Worm (Caenorhabditis elegans) whole organism, L2 larva: ENCODE measurements around the gene srt-29.

Experiments
- R02D3.7 ChIP-seq: fragments of 150-350 bp; optimal IDR thresholded peaks from 2 replicates; lab custom pipeline; 2014; ENCODE audit warnings: missing biosample characterization, missing genetic modification characterization
- Y55F3AM.14 ChIP-seq: fragments of 200-800 bp; sonication (Bioruptor generic); optimal IDR thresholded peaks from 2 replicates; lab custom pipeline; 2018; ENCODE audit warnings: mild to moderate bottlenecking, missing genetic modification characterization, missing compliant biosample characterization
- ZK546.5 ChIP-seq: sonication (generic microtip); optimal IDR thresholded peaks from 2 replicates; lab custom pipeline; 2017; ENCODE audit warnings: missing biosample characterization, missing genetic modification characterization
- alr-1 ChIP-seq: fragments of 150-350 bp; optimal IDR thresholded peaks from 2 replicates; lab custom pipeline; 2014; ENCODE audit warnings: missing biosample characterization, missing genetic modification characterization
- aly-2 ChIP-seq: fragments of 150-350 bp; optimal IDR thresholded peaks from 2 replicates; lab custom pipeline; 2014; ENCODE audit warnings: missing biosample characterization, missing genetic modification characterization
- ama-1 ChIP-seq: fragments of 150-350 bp; optimal IDR thresholded peaks from 2 replicates; lab custom pipeline; 2018; ENCODE audit warnings: inconsistent platforms
- ceh-82 ChIP-seq: fragments of 150-350 bp; optimal IDR thresholded peaks from 2 replicates; lab custom pipeline; 2014; ENCODE audit warnings: missing biosample characterization, missing genetic modification characterization
- crh-2 ChIP-seq: sonication (generic microtip); optimal IDR thresholded peaks from 2 replicates; lab custom pipeline; 2017; ENCODE audit warnings: missing biosample characterization, missing genetic modification characterization
- dmd-4 ChIP-seq: sonication (generic microtip); optimal IDR thresholded peaks from 2 replicates; lab custom pipeline; 2017; ENCODE audit warnings: missing biosample characterization, missing genetic modification characterization
- egl-27 ChIP-seq: sonication (generic microtip); optimal IDR thresholded peaks from 3 replicates; lab custom pipeline; 2017; ENCODE audit warnings: missing biosample characterization, missing genetic modification reagents, missing genetic modification characterization
- elt-1 ChIP-seq: fragments of 150-350 bp; optimal IDR thresholded peaks from 2 replicates; lab custom pipeline; 2014; ENCODE audit warnings: missing biosample characterization, missing genetic modification characterization
- elt-3 ChIP-seq: sonication (generic microtip); optimal IDR thresholded peaks from 2 replicates; lab custom pipeline; 2017; ENCODE audit warnings: missing biosample characterization, missing genetic modification characterization
- fos-1 ChIP-seq: fragments of 150-350 bp; optimal IDR thresholded peaks from 2 replicates; lab custom pipeline; 2014; ENCODE audit warnings: missing biosample characterization, missing genetic modification characterization
- lin-11 ChIP-seq: fragments of 150-350 bp; sonication (generic microtip); optimal IDR thresholded peaks from 2 replicates; lab custom pipeline; 2014; ENCODE audit warnings: missing biosample characterization, missing genetic modification characterization, inconsistent platforms, mixed read lengths
- lin-13 ChIP-seq: fragments of 150-350 bp; optimal IDR thresholded peaks from 2 replicates; lab custom pipeline; 2014; ENCODE audit warnings: missing biosample characterization, missing genetic modification reagents, missing genetic modification characterization
- lin-39 ChIP-seq: fragments of 150-350 bp; optimal IDR thresholded peaks from 2 replicates; lab custom pipeline; 2014; ENCODE audit warnings: missing biosample characterization, missing genetic modification reagents, missing genetic modification characterization
- lsy-2 ChIP-seq, 2 experiments: fragments of 150-350 bp in 1 of 2; sonication (generic microtip) in 1 of 2; optimal IDR thresholded peaks; 2 replicates each; lab custom pipeline; 2014 to 2017; ENCODE audit warnings: missing biosample characterization in 2 of 2, missing genetic modification characterization in 2 of 2
- mab-5 ChIP-seq: fragments of 150-350 bp; optimal IDR thresholded peaks from 2 replicates; lab custom pipeline; 2014; ENCODE audit warnings: missing biosample characterization, missing genetic modification characterization
- mbf-1 ChIP-seq: sonication (generic microtip); optimal IDR thresholded peaks from 2 replicates; lab custom pipeline; 2017; ENCODE audit warnings: missing biosample characterization, missing genetic modification characterization
- mdl-1 ChIP-seq, 2 experiments: fragments of 150-350 bp in 1 of 2; sonication (generic microtip) in 1 of 2; optimal IDR thresholded peaks; 2 replicates each; lab custom pipeline; 2017; ENCODE audit warnings: missing biosample characterization in 2 of 2, missing genetic modification characterization in 2 of 2
- nhr-10 ChIP-seq: sonication (generic microtip); optimal IDR thresholded peaks from 2 replicates; lab custom pipeline; 2017; ENCODE audit warnings: missing biosample characterization, missing genetic modification characterization
- nhr-11 ChIP-seq: fragments of 150-350 bp; optimal IDR thresholded peaks from 2 replicates; lab custom pipeline; 2014; ENCODE audit warnings: missing biosample characterization, missing genetic modification characterization
- nhr-12 ChIP-seq: fragments of 150-350 bp; optimal IDR thresholded peaks from 2 replicates; lab custom pipeline; 2014; ENCODE audit warnings: missing biosample characterization, missing genetic modification characterization
- nhr-129 ChIP-seq: fragments of 150-350 bp; optimal IDR thresholded peaks from 2 replicates; lab custom pipeline; 2014; ENCODE audit warnings: missing biosample characterization, missing genetic modification characterization
- nhr-23 ChIP-seq: fragments of 150-350 bp; optimal IDR thresholded peaks from 2 replicates; lab custom pipeline; 2014; ENCODE audit warnings: missing biosample characterization, missing genetic modification reagents, missing genetic modification characterization
- nhr-237 ChIP-seq: fragments of 150-350 bp; optimal IDR thresholded peaks from 2 replicates; lab custom pipeline; 2014; ENCODE audit warnings: missing biosample characterization, missing genetic modification characterization
- nhr-25 ChIP-seq: fragments of 150-350 bp; sonication (generic microtip); optimal IDR thresholded peaks from 3 replicates; lab custom pipeline; 2014; ENCODE audit warnings: missing biosample characterization, missing genetic modification characterization
- nhr-6 ChIP-seq: fragments of 150-350 bp; optimal IDR thresholded peaks from 2 replicates; lab custom pipeline; 2014; ENCODE audit warnings: missing biosample characterization, missing genetic modification characterization
- sem-4 ChIP-seq: fragments of 150-350 bp; optimal IDR thresholded peaks from 2 replicates; lab custom pipeline; 2014; ENCODE audit warnings: missing biosample characterization, missing genetic modification reagents, missing genetic modification characterization
- skn-1 ChIP-seq: sonication (generic microtip); optimal IDR thresholded peaks from 2 replicates; lab custom pipeline; 2017; ENCODE audit warnings: missing biosample characterization, missing genetic modification characterization
- sma-3 ChIP-seq: sonication (generic microtip); optimal IDR thresholded peaks from 2 replicates; lab custom pipeline; 2016; ENCODE audit warnings: missing genetic modification reagents, missing genetic modification characterization, missing compliant biosample characterization
- sma-9 ChIP-seq, 2 experiments: fragments of 150-350 bp in 1 of 2; sonication (generic microtip) in 1 of 2; optimal IDR thresholded peaks; 2 replicates each; lab custom pipeline; 2014 to 2016; ENCODE audit warnings: missing genetic modification characterization in 2 of 2, mild to moderate bottlenecking in 1 of 2, missing biosample characterization in 1 of 2, missing compliant biosample characterization in 1 of 2, missing genetic modification reagents in 1 of 2, moderate library complexity in 1 of 2
- snpc-4 ChIP-seq: fragments of 150-350 bp; optimal IDR thresholded peaks from 2 replicates; lab custom pipeline; 2014; ENCODE audit warnings: missing biosample characterization, missing genetic modification characterization
- unc-39 ChIP-seq: fragments of 150-350 bp; optimal IDR thresholded peaks from 2 replicates; lab custom pipeline; 2014; ENCODE audit warnings: missing biosample characterization, missing genetic modification characterization
- unc-62 ChIP-seq: fragments of 150-350 bp; optimal IDR thresholded peaks from 2 replicates; lab custom pipeline; 2014; ENCODE audit warnings: missing biosample characterization, missing genetic modification reagents, missing genetic modification characterization
- zag-1 ChIP-seq: fragments of 150-350 bp; optimal IDR thresholded peaks from 2 replicates; lab custom pipeline; 2014; ENCODE audit warnings: missing biosample characterization, missing genetic modification characterization
- ztf-1 ChIP-seq: fragments of 200-800 bp; sonication (Bioruptor generic); conservative IDR thresholded peaks from 2 replicates; pipeline ENCODE4 v1.3.6; 2022; ENCODE audit warnings: missing genetic modification characterization, missing compliant biosample characterization
- ztf-11 ChIP-seq: sonication (generic microtip); optimal IDR thresholded peaks from 2 replicates; lab custom pipeline; 2017; ENCODE audit warnings: missing biosample characterization, missing genetic modification characterization
- ztf-4 ChIP-seq: fragments of 150-350 bp; optimal IDR thresholded peaks from 2 replicates; lab custom pipeline; 2014; ENCODE audit warnings: missing biosample characterization, missing genetic modification characterization

Gene srt-29

DNA sequence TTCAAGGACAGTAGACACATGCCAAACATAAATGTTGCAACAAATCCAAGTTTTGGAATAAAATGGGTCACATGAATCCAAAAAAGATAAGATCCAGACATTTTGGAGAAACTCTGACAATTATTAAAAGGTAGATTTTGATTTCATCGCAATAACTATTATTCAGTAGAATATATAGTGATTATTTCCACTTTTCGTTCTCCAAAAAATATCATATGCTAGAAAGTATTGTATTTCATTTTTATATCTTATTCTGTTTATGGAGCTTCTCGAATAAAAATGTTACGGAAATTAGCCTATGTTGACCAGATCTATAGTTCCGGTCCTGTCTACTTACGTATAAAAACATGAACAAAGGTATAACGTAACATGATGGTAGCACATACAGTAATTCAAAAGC is 8.2 kb upstream of the srt-29 start, which contains the start of gene str-13:
str-13 (minus strand) TSS at position 101 of the 400 bp plus-strand sequence.
- TF ChIP-seq Y55F3AM.14 (GFP tag; lab: Kevin White, UChicago), result no peak
- no peak for TF ChIP-seq lin-11
- no peak for TF ChIP-seq lin-39 (tag; lab: Kevin White, UChicago)
- no peak for TF ChIP-seq egl-27 (tag; lab: Kevin White, UChicago)
- TF ChIP-seq snpc-4 (tag; lab: Kevin White, UChicago), result no peak
- no peak for TF ChIP-seq elt-1 (tag; lab: Kevin White, UChicago)
- no peak for TF ChIP-seq elt-3 (tag; lab: Kevin White, UChicago)

DNA sequence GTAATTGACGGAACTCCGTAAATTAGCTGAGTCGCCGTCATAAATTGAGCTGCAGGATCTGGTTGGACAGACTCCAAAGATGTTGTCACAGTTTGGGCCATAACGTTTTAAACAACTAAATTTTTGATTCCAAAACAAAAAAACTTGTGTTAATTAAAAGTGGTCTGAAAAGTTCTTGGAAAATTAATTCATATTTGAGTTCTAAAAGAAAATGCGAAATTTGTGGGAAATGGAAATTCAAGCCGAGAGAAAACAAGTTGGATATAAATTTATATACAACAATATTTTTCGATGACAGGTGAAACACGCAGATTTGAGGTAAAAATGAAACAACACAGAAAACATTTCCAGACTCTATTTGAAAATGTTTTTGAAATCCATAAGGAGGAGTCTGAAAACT is 6.3 kb upstream of the srt-29 start, which contains the start of gene srg-59:
srg-59 (minus strand) TSS at position 101 of the 400 bp plus-strand sequence.
- TF ChIP-seq fos-1 (tag; lab: Kevin White, UChicago) (no peak), elt-1 (tag; lab: Kevin White, UChicago) (no peak), aly-2 (tag; lab: Kevin White, UChicago) (no peak)

DNA sequence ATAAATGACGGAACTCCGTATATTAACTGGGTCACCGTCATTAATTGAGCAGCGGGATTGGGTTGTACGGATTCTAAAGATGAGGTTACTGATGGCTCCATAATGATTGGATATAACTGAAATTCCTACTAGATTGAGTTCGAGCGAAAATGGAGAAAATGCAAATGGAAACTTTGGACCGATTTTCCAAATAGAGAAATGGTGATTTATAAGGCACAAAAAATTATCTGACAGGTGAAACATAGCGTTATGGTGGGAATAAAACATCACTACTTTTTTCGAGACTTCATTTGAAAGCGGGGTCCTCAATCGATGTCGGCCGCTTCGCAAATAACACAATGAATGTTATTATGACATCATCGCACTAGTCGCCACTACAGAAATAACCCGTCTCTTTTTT is 3.6 kb upstream of the srt-29 start, which contains the start of gene srg-60:
srg-60 (minus strand) TSS at position 101 of the 400 bp plus-strand sequence.
- no peak for TF ChIP-seq ama-1 (lab: Kevin White, UChicago)
- no peak for TF ChIP-seq ztf-4
- no peak for TF ChIP-seq nhr-11 (tag; lab: Kevin White, UChicago)
- no peak for TF ChIP-seq nhr-237
- no peak for TF ChIP-seq lin-39 (tag; lab: Kevin White, UChicago)
- no peak for TF ChIP-seq Y55F3AM.14 (GFP tag; lab: Kevin White, UChicago)
- TF ChIP-seq mbf-1 (tag; lab: Kevin White, UChicago), result no peak
- no peak for TF ChIP-seq nhr-129 (tag; lab: Kevin White, UChicago)
- TF ChIP-seq snpc-4 (tag; lab: Kevin White, UChicago), result no peak
- no peak for TF ChIP-seq alr-1 (tag; lab: Kevin White, UChicago)
- TF ChIP-seq ceh-82 (tag; lab: Kevin White, UChicago), result no peak
- TF ChIP-seq sem-4 (tag; lab: Kevin White, UChicago), result no peak
- TF ChIP-seq unc-62 (GFP tag; lab: Kevin White, UChicago), result no peak
- no peak for TF ChIP-seq lsy-2 (tag; optimal IDR thresholded peaks at IDR 0.05; lab: Kevin White, UChicago)
- no peak for TF ChIP-seq nhr-6 (tag; lab: Kevin White, UChicago)
- no peak for TF ChIP-seq nhr-23 (tag; lab: Kevin White, UChicago)
- no peak for TF ChIP-seq nhr-10
- no peak for TF ChIP-seq mdl-1 (tag; optimal IDR thresholded peaks at IDR 0.05; lab: Kevin White, UChicago)
- TF ChIP-seq sma-3 (GFP tag; lab: Kevin White, UChicago), result no peak
- TF ChIP-seq, all 48 proteins: peak for 0

DNA sequence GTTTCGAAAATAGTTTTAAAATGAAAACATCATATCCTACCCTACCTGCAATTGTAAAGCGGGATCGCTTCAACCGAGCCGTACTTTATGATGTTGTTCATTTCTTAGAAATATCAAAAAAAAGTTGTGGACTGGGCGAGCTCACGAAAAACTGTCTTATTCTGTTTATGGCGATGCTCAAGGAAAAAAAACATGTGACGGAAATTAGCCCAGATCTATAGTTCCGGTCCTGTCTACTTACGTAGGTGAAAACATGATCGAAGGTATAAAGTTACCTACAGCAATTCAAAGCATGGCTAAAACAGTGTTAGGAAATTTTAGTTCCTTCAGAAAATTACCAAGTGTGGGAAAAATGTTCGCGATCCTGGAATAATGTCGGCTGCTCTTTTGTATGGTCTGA is 1.8 kb upstream of the srt-29 start, which contains the start of gene srt-27:
srt-27 (minus strand) TSS at position 101 of the 400 bp plus-strand sequence.
- TF ChIP-seq zag-1 (tag; lab: Kevin White, UChicago) (no peak), lin-11 (no peak), R02D3.7 (tag; lab: Kevin White, UChicago) (no peak), elt-1 (tag; lab: Kevin White, UChicago) (no peak), ZK546.5 (tag; lab: Kevin White, UChicago) (no peak), mab-5 (tag; lab: Kevin White, UChicago) (no peak), ama-1 (lab: Kevin White, UChicago) (no peak)

DNA sequence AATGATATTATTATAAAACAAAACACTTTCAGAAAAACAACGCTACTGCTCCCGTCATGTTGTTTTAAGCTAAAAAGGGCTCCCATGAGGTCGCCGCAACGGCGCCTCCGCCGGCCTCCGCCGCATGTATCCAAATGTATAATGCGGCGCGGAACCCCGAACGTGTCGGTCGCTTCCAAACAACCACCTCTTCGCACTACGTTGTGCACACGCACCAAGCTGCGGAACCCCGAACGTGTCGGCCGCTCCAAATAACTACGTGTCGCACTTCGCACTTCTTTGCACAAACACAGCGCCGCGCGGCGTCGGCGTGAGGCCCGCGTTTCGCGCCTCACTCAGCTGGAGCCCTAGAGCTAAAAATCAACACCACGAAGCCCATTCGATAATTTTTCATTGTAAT is 2.0 kb downstream of the srt-29 start:
- TF ChIP-seq nhr-25 (tag; lab: Kevin White, UChicago) (no peak), crh-2 (tag; lab: Kevin White, UChicago) (no peak), ztf-11 (tag; lab: Kevin White, UChicago) (no peak), nhr-10 (no peak), elt-1 (tag; lab: Kevin White, UChicago) (no peak), mdl-1 (tag; optimal IDR thresholded peaks at IDR 0.05; lab: Kevin White, UChicago) (no peak), lin-13 (GFP tag; lab: Kevin White, UChicago) (no peak), nhr-6 (tag; lab: Kevin White, UChicago) (no peak), Y55F3AM.14 (GFP tag; lab: Kevin White, UChicago) (no peak), skn-1 (tag; lab: Kevin White, UChicago) (no peak), nhr-129 (tag; lab: Kevin White, UChicago) (no peak), sma-9 (GFP tag; optimal IDR thresholded peaks at IDR 0.05; lab: Kevin White, UChicago) (no peak), sma-9 (tag; optimal IDR thresholded peaks at IDR 0.05; lab: Kevin White, UChicago) (no peak), dmd-4 (tag; lab: Kevin White, UChicago) (no peak), zag-1 (tag; lab: Kevin White, UChicago) (no peak), nhr-12 (tag; lab: Kevin White, UChicago) (no peak), unc-39 (tag; lab: Kevin White, UChicago) (no peak), sma-3 (GFP tag; lab: Kevin White, UChicago) (no peak), ztf-1 (GFP tag; lab: Robert Waterston, UW) (no peak), snpc-4 (tag; lab: Kevin White, UChicago) (no peak)
